Fruit fly (Drosophila melanogaster) whole organism, pupa: ENCODE data around the gene ATPsynO.

Source experiments
- CG10348 ChIP-seq: fragments of 200-800 bp; sonication (Bioruptor generic); IDR thresholded peaks from 2 replicates; pipeline ENCODE4 v1.3.6; 2022; ENCODE audit warnings: missing biosample characterization, missing genetic modification characterization
- CG12605 ChIP-seq: fragments of 200-800 bp; sonication (Bioruptor generic); IDR thresholded peaks from 2 replicates; pipeline ENCODE4 v1.3.6; 2022; ENCODE audit warnings: missing biosample characterization, missing genetic modification characterization
- CG13204 ChIP-seq: fragments of 200-800 bp; sonication (Bioruptor generic); optimal IDR thresholded peaks from 2 replicates; lab custom pipeline; 2018; ENCODE audit warnings: missing biosample characterization, mild to moderate bottlenecking, missing genetic modification characterization, moderate library complexity
- CG14655 ChIP-seq: fragments of 200-800 bp; sonication (Bioruptor generic); optimal IDR thresholded peaks from 3 replicates; lab custom pipeline; 2017; ENCODE audit warnings: mild to moderate bottlenecking, missing biosample characterization, missing genetic modification reagents, missing genetic modification characterization
- CG15710 ChIP-seq: fragments of 200-800 bp; sonication (Bioruptor generic); optimal IDR thresholded peaks from 2 replicates; lab custom pipeline; 2018; ENCODE audit warnings: missing biosample characterization, mild to moderate bottlenecking, missing genetic modification characterization, moderate library complexity
- CG17806 ChIP-seq: fragments of 200-800 bp; sonication (Bioruptor generic); optimal IDR thresholded peaks from 2 replicates; lab custom pipeline; 2018; ENCODE audit warnings: missing biosample characterization, mild to moderate bottlenecking, missing genetic modification characterization, moderate library complexity
- CG32121 ChIP-seq: fragments of 200-800 bp; sonication (Bioruptor generic); IDR thresholded peaks from 2 replicates; pipeline ENCODE4 v1.3.6; 2022; ENCODE audit warnings: missing biosample characterization, missing genetic modification characterization
- CG34367 ChIP-seq: fragments of 200-800 bp; sonication (Bioruptor generic); optimal IDR thresholded peaks from 2 replicates; lab custom pipeline; 2018; ENCODE audit warnings: missing biosample characterization, mild to moderate bottlenecking, missing genetic modification characterization
- CG4496 ChIP-seq: fragments of 200-800 bp; sonication (Bioruptor generic); IDR thresholded peaks from 3 replicates; pipeline ENCODE4 v1.3.6; 2022; ENCODE audit warnings: missing biosample characterization, missing genetic modification characterization
- CG8159 ChIP-seq: fragments of 200-800 bp; sonication (Bioruptor generic); optimal IDR thresholded peaks from 3 replicates; lab custom pipeline; 2018; ENCODE audit warnings: missing biosample characterization, mild to moderate bottlenecking, missing genetic modification characterization, moderate library complexity
- CG8301 ChIP-seq: fragments of 200-800 bp; sonication (Bioruptor generic); optimal IDR thresholded peaks from 2 replicates; lab custom pipeline; 2018; ENCODE audit warnings: missing biosample characterization, mild to moderate bottlenecking, missing genetic modification characterization
- CG9948 ChIP-seq: fragments of 200-800 bp; sonication (Bioruptor generic); optimal IDR thresholded peaks from 2 replicates; lab custom pipeline; 2018; ENCODE audit warnings: missing biosample characterization, mild to moderate bottlenecking, missing genetic modification characterization, moderate library complexity
- D1 ChIP-seq: fragments of 200-800 bp; sonication (Bioruptor generic); optimal IDR thresholded peaks from 2 replicates; lab custom pipeline; 2018; ENCODE audit warnings: missing biosample characterization, mild to moderate bottlenecking, missing genetic modification characterization, moderate library complexity
- EcR ChIP-seq: fragments of 200-800 bp; sonication (Bioruptor generic); optimal IDR thresholded peaks from 3 replicates; lab custom pipeline; 2019; ENCODE audit warnings: missing biosample characterization, missing genetic modification characterization, mild to moderate bottlenecking, moderate library complexity, missing genetic modification reagents
- Ets98B ChIP-seq: fragments of 200-800 bp; sonication (Bioruptor generic); IDR thresholded peaks from 2 replicates; pipeline ENCODE4 v1.3.6; 2022; ENCODE audit warnings: missing biosample characterization, missing genetic modification characterization
- Pif1A ChIP-seq: fragments of 200-800 bp; sonication (Bioruptor generic); optimal IDR thresholded peaks from 3 replicates; lab custom pipeline; 2016; ENCODE audit warnings: missing biosample characterization, missing genetic modification characterization
- Pif1B ChIP-seq: fragments of 200-800 bp; sonication (Bioruptor generic); optimal IDR thresholded peaks from 3 replicates; lab custom pipeline; 2016; ENCODE audit warnings: missing biosample characterization, missing genetic modification characterization
- Snoo ChIP-seq: fragments of 200-800 bp; sonication (Bioruptor generic); optimal IDR thresholded peaks from 3 replicates; lab custom pipeline; 2017; ENCODE audit warnings: missing biosample characterization, mild to moderate bottlenecking, missing genetic modification characterization, inconsistent platforms
- fd96Ca ChIP-seq: fragments of 200-800 bp; sonication (Bioruptor generic); IDR thresholded peaks from 3 replicates; pipeline ENCODE4 v1.3.6; 2022; ENCODE audit warnings: missing biosample characterization, missing genetic modification characterization
- gl ChIP-seq: fragments of 200-800 bp; sonication (Bioruptor generic); optimal IDR thresholded peaks from 2 replicates; lab custom pipeline; 2018; ENCODE audit warnings: missing biosample characterization, mild to moderate bottlenecking, missing genetic modification characterization
- rn ChIP-seq: fragments of 200-800 bp; sonication (Bioruptor generic); IDR thresholded peaks from 2 replicates; pipeline ENCODE4 v1.3.6; 2022; ENCODE audit warnings: missing biosample characterization, missing genetic modification characterization

Gene ATPsynO

DNA sequence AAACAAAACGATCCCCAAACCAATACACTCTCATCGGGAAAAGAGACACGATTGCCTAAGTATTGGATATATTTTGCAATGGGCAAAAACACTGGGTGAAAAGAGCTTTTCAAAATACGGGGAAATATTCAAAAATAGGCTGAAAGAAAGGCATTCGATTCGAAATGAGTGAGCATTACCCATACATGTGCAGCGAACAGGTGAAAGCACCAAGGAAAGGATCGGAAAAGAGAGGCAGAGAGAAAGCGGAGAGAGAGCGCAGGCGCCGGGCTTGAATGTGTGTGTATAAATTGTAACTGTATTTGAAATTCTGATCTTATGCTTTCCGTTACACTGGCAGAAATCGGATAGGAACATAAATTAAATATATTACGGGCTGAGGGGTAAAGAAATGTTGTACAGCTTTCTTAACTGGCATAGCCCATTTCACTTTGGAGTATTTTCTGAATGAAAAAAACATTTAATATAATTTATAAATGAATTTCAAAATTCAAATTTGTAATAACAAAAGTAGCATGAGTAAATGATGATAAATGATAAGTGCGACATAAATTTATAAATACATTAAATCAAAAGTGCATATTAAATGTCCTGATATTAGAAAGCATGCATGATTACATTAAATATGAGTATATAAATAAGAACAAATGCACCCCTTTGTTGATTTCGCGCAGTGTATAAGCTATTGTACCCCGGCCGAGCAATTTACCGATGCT is 15.4 kb downstream of the ATPsynO start:
- TF ChIP-seq CG32121 (GFP tag; lab: Robert Waterston, UW) = no peak
- TF ChIP-seq Pif1A (GFP tag; lab: Kevin White, UChicago) = peak; percentile 40
- peak; percentile 57 for TF ChIP-seq CG8301 (tag; lab: Kevin White, UChicago)
- TF ChIP-seq CG12605 = no peak
- TF ChIP-seq CG9948 (tag; lab: Kevin White, UChicago) = peak; percentile 42
- no peak for TF ChIP-seq Ets98B
- no peak for TF ChIP-seq CG10348 (GFP tag; lab: Robert Waterston, UW)
- TF ChIP-seq CG34367 (tag; lab: Kevin White, UChicago) = no peak
- peak; percentile 43 for TF ChIP-seq Pif1B (GFP tag; lab: Kevin White, UChicago)
- no peak for TF ChIP-seq rn (GFP tag; lab: Robert Waterston, UW)
- TF ChIP-seq gl (tag; lab: Kevin White, UChicago) = no peak
- TF ChIP-seq Snoo (tag; lab: Kevin White, UChicago) = peak; percentile 74
- no peak for TF ChIP-seq EcR
- peak; percentile 81 for TF ChIP-seq CG14655 (GFP tag; lab: Kevin White, UChicago)
- peak; percentile 33 for TF ChIP-seq CG15710
- TF ChIP-seq CG8159 (tag; lab: Kevin White, UChicago) = peak; percentile 54
- 0 out of 3 replicates have a peak, but pooled peaks have one; percentile 25 for TF ChIP-seq CG4496 (GFP tag; lab: Robert Waterston, UW)
- TF ChIP-seq D1 (tag; lab: Kevin White, UChicago) = no peak
- TF ChIP-seq CG13204 (GFP tag; lab: Kevin White, UChicago) = no peak
- TF ChIP-seq fd96Ca = no peak
- TF ChIP-seq CG17806 (tag; lab: Kevin White, UChicago) = peak; percentile 24

- TF ChIP-seq fd96Ca (no peak), CG4496 (GFP tag; lab: Robert Waterston, UW) (no peak), gl (tag; lab: Kevin White, UChicago) (no peak), CG8301 (tag; lab: Kevin White, UChicago) (no peak), Pif1A (GFP tag; lab: Kevin White, UChicago) (no peak), CG13204 (GFP tag; lab: Kevin White, UChicago) (no peak), CG15710 (no peak), EcR (no peak), Pif1B (GFP tag; lab: Kevin White, UChicago) (no peak), CG14655 (GFP tag; lab: Kevin White, UChicago) (no peak), CG10348 (GFP tag; lab: Robert Waterston, UW) (no peak), CG8159 (tag; lab: Kevin White, UChicago) (no peak), rn (GFP tag; lab: Robert Waterston, UW) (no peak), CG34367 (tag; lab: Kevin White, UChicago) (no peak), CG12605 (no peak), CG32121 (GFP tag; lab: Robert Waterston, UW) (no peak), Ets98B (no peak), CG9948 (tag; lab: Kevin White, UChicago) (no peak), Snoo (tag; lab: Kevin White, UChicago) (no peak)
These were observed 16.1 kb downstream of the ATPsynO start for dm6 chr3R:15281335-15281963.

DNA sequence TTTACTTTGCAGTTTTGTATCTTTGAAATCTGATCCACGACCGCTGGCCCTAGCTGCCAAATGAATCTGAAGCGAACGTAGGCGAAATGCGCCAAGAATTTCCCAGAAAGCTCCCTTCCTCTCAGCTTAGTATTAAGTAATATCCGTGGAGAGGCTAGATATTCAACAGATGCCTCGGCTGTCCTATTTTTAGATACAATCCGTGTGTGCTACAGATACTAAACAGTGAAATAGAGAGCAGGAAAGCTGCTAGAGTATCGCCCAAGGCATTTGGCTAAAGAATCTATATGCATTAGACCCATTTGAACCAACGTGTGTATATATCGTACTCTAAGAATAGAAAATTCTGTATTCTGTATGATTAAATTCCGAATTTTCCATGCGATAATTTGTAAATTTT is 16.9 kb downstream of the ATPsynO start:
- TF ChIP-seq gl (tag; lab: Kevin White, UChicago) = no peak
- TF ChIP-seq CG8159 (tag; lab: Kevin White, UChicago) = no peak
- no peak for TF ChIP-seq CG12605
- no peak for TF ChIP-seq Pif1A (GFP tag; lab: Kevin White, UChicago)
- no peak for TF ChIP-seq EcR
- no peak for TF ChIP-seq CG32121 (GFP tag; lab: Robert Waterston, UW)
- no peak for TF ChIP-seq CG4496 (GFP tag; lab: Robert Waterston, UW)
- no peak for TF ChIP-seq Snoo (tag; lab: Kevin White, UChicago)
- no peak for TF ChIP-seq Pif1B (GFP tag; lab: Kevin White, UChicago)
- TF ChIP-seq CG14655 (GFP tag; lab: Kevin White, UChicago) = no peak
- no peak for TF ChIP-seq CG13204 (GFP tag; lab: Kevin White, UChicago)
- no peak for TF ChIP-seq CG8301 (tag; lab: Kevin White, UChicago)
- no peak for TF ChIP-seq D1 (tag; lab: Kevin White, UChicago)

DNA sequence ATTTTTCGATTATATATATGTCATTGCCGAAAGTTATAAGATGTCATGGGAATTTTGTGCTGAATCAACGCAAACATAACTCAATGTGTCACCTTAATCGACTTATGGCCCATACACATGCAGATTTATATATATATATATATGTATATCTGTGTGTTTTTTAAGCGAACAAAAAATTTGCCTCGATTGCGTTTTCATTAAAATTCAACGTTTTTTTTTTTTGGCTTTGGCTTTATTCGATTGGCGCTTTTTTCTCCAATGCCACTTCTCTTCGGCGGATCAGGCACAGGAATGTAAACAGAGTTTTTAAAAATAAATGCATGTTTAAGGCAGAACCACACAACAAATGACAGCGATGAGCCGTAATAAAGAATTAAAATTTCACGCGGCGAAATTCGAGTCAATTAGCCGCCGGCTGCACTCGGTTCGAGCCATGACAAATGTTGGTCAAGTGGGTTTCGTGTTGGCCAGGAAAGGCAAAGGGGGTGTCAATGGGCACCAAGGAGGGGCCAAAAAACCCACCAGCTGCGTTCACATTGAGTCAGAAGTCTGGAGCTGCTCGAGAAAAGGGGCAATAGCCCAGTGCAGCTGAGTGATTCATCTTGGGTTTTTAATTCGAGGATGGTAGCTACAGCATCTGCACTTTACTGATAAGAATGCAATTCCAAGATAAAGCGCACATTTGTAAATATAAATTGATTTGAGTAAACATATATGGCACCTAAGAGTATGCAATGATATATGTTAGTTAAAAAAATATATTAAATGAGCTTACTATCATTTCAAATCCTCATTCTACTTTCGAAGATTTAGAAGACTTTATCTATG is 17.8 kb downstream of the ATPsynO start:
- TF ChIP-seq EcR = peak; percentile 60
- no peak for TF ChIP-seq CG8159 (tag; lab: Kevin White, UChicago)

DNA sequence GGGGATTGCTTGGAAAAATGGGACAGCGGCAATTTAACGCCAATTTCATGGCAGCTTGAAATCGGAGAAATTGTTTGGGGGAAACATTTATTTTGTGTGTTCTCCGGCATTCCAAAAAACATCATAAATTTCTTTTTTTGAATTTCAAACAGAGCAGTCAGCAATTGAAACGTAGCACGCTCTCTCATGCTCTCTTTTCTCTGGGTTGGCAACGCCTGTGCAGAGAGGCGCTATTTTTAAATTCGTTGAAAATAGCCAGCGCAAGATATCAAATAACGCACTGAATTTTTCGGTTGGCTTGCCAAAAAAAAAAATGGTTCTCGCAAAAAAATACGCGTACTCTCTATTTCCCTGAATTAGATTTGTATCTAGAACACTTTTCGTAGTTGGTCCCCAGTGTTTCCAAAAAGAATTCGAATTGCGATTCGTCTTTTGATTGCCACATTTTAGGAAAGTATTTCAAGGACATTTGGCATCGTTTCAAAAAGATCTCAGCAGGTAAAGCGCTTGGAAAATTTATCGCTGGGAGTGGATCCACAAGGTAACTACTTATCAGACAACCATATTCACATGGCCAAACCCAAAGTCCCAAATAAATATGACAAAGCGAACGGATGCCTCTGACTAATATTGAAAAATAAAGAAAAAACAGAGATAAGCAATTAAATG is 20.8 kb downstream of the ATPsynO start:
- no peak for TF ChIP-seq Pif1B (GFP tag; lab: Kevin White, UChicago)
- TF ChIP-seq D1 (tag; lab: Kevin White, UChicago) = peak; percentile 2
